Comparison of ENCODE assay signal across 5 fruit fly cellular contexts in the genomic region with DNA sequence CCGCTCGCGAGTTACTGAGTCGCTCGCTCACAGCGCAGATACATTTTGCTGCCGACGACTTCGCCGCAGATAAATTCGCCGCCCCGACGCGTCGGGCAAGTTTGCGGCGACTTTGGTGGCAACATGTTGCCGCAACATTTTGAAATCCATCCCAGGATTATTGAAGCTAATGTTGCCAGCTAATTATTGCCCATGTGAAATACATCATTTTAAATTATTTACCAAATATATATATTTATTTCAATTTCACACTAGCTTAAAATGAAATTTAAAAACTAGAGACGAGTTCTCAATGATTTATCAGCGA.
A peak's percentile ranks its signal among the peaks of the same experiment; 100 is the strongest.
TF ChIP-seq lines count a peak whose summit lies in the region.

No protein-coding gene starts in this region.

- no peak for TF ChIP-seq CTCF in whole organism, embryonic (GFP tag; optimal IDR thresholded peaks at IDR 0.05; lab: Kevin White, UChicago)

TF ChIP-seq in whole organism, adult, 20 proteins besides CTCF, POLR2A, EP300 and RAD21:
- TF ChIP-seq bab1 (GFP tag; optimal IDR thresholded peaks at IDR 0.05; lab: Kevin White, UChicago) (peak; percentile 7), Mnt (GFP tag; optimal IDR thresholded peaks at IDR 0.05; lab: Kevin White, UChicago) (no peak)

TF ChIP-seq in whole organism, embryonic, 481 proteins besides CTCF, POLR2A, EP300 and RAD21:
- TF ChIP-seq hkb (optimal IDR thresholded peaks at IDR 0.05; lab: Kevin White, UChicago): no peak
- TF ChIP-seq hkb (GFP tag; IDR thresholded peaks at IDR 0.05; lab: Robert Waterston, UW): 0 out of 2 replicates have a peak, but pooled peaks have one; percentile 36
- TF ChIP-seq CG2129 (GFP tag; IDR thresholded peaks at IDR 0.05; lab: Robert Waterston, UW; ENCODE audit: partially characterized antibody): no peak
- 0 out of 2 replicates have a peak, but pooled peaks have one; percentile 23 for TF ChIP-seq sna (GFP tag; IDR thresholded peaks at IDR 0.05; lab: Robert Waterston, UW; ENCODE audit: partially characterized antibody)
- peak; percentile 78 for TF ChIP-seq HLHmδ (GFP tag; optimal IDR thresholded peaks at IDR 0.05; lab: Kevin White, UChicago)
- no peak for TF ChIP-seq ara (GFP tag; IDR thresholded peaks at IDR 0.05; lab: Robert Waterston, UW)
- no peak for TF ChIP-seq crc (GFP tag; optimal IDR thresholded peaks at IDR 0.05; lab: Kevin White, UChicago)
- TF ChIP-seq zen2 (GFP tag; IDR thresholded peaks at IDR 0.05; lab: Robert Waterston, UW; ENCODE audit: partially characterized antibody): peak; percentile 30; the same call in 1 of the 3 replicates
- TF ChIP-seq bbx (GFP tag; IDR thresholded peaks at IDR 0.05; lab: Robert Waterston, UW; ENCODE audit: partially characterized antibody): 0 out of 2 replicates have a peak, but pooled peaks have one; percentile 46
- no peak for TF ChIP-seq seq (GFP tag; IDR thresholded peaks at IDR 0.05; lab: Robert Waterston, UW)
- TF ChIP-seq CG9876 (GFP tag; optimal IDR thresholded peaks at IDR 0.05; lab: Kevin White, UChicago): no peak
- 0 out of 2 replicates have a peak, but pooled peaks have one; percentile 0 for TF ChIP-seq sob (GFP tag; IDR thresholded peaks at IDR 0.05; lab: Robert Waterston, UW)
- TF ChIP-seq CG8290 (GFP tag; optimal IDR thresholded peaks at IDR 0.05; lab: Kevin White, UChicago): no peak
- peak in 1 of 2 experiments; percentile 33 for TF ChIP-seq CG8290 (tag; optimal IDR thresholded peaks at IDR 0.05; lab: Kevin White, UChicago)
- TF ChIP-seq Med (GFP tag; lab: Kevin White, UChicago): peak; percentile 69
- peak; percentile 99 for TF ChIP-seq CG11504 (tag; optimal IDR thresholded peaks at IDR 0.05; lab: Kevin White, UChicago)
- TF ChIP-seq Trl (optimal IDR thresholded peaks at IDR 0.05; lab: Kevin White, UChicago): peak in 1 of 2 experiments; percentile 19
- TF ChIP-seq Trl (GFP tag; optimal IDR thresholded peaks at IDR 0.05; lab: Kevin White, UChicago): no peak
- peak; percentile 17 for TF ChIP-seq CG10431 (GFP tag; optimal IDR thresholded peaks at IDR 0.05; lab: Kevin White, UChicago)

TF ChIP-seq in whole organism, prepupa, 60 proteins besides CTCF, POLR2A, EP300 and RAD21:
- TF ChIP-seq CG6854 (GFP tag; optimal IDR thresholded peaks at IDR 0.05; lab: Kevin White, UChicago) (peak; percentile 16), CG3032 (tag; optimal IDR thresholded peaks at IDR 0.05; lab: Kevin White, UChicago) (no peak), CG9139 (GFP tag; optimal IDR thresholded peaks at IDR 0.05; lab: Kevin White, UChicago) (no peak), CG8119 (GFP tag; IDR thresholded peaks at IDR 0.05; lab: Robert Waterston, UW) (peak; percentile 33; the same call in 1 of the 3 replicates)

TF ChIP-seq in whole organism, pupa, 21 proteins besides CTCF, POLR2A, EP300 and RAD21:
- TF ChIP-seq Pif1A (GFP tag; optimal IDR thresholded peaks at IDR 0.05; lab: Kevin White, UChicago) (no peak), CG12605 (GFP tag; IDR thresholded peaks at IDR 0.05; lab: Robert Waterston, UW) (0 out of 2 replicates have a peak, but pooled peaks have one; percentile 3), CG8159 (tag; optimal IDR thresholded peaks at IDR 0.05; lab: Kevin White, UChicago) (no peak), CG17806 (tag; optimal IDR thresholded peaks at IDR 0.05; lab: Kevin White, UChicago) (no peak), fd96Ca (GFP tag; IDR thresholded peaks at IDR 0.05; lab: Robert Waterston, UW) (no peak), EcR (GFP tag; optimal IDR thresholded peaks at IDR 0.05; lab: Kevin White, UChicago) (no peak)

TF ChIP-seq in whole organism, wandering third instar larva, 38 proteins besides CTCF, POLR2A, EP300 and RAD21:
- TF ChIP-seq HLH106 (tag; optimal IDR thresholded peaks at IDR 0.05; lab: Kevin White, UChicago) (no peak), Mio (GFP tag; optimal IDR thresholded peaks at IDR 0.05; lab: Kevin White, UChicago) (no peak), CrebA (GFP tag; optimal IDR thresholded peaks at IDR 0.05; lab: Kevin White, UChicago; ENCODE audit: borderline replicate concordance) (peak; percentile 18), fru (GFP tag; optimal IDR thresholded peaks at IDR 0.05; lab: Kevin White, UChicago) (no peak), sage (GFP tag; optimal IDR thresholded peaks at IDR 0.05; lab: Kevin White, UChicago) (peak; percentile 27)
